Worm (Caenorhabditis elegans) whole organism, L1 larva: ENCODE data around the gene ooc-5.

Source experiments
- C04F5.9 ChIP-seq: sonication (generic microtip); optimal IDR thresholded peaks from 2 replicates; lab custom pipeline; 2016; ENCODE audit warnings: missing genetic modification characterization, missing compliant biosample characterization
- alr-1 ChIP-seq: fragments of 200-800 bp; sonication (Bioruptor generic); optimal IDR thresholded peaks from 2 replicates; lab custom pipeline; 2018; ENCODE audit warnings: borderline replicate concordance, mild to moderate bottlenecking, missing genetic modification characterization, missing compliant biosample characterization
- blmp-1 ChIP-seq: fragments of 150-350 bp; optimal IDR thresholded peaks from 2 replicates; lab custom pipeline; 2014; ENCODE audit warnings: missing biosample characterization, missing genetic modification characterization
- ceh-63 ChIP-seq: fragments of 200-800 bp; sonication (Bioruptor generic); optimal IDR thresholded peaks from 2 replicates; lab custom pipeline; 2018; ENCODE audit warnings: mild to moderate bottlenecking, missing genetic modification characterization, missing compliant biosample characterization
- ceh-82 ChIP-seq, 3 experiments: fragments of 150-350 bp in 1 of 3; sonication (generic microtip) in 2 of 3; optimal IDR thresholded peaks; 2 replicates each; lab custom pipeline; 2014 to 2017; ENCODE audit warnings: missing biosample characterization in 3 of 3, missing genetic modification characterization in 3 of 3
- ceh-90 ChIP-seq: sonication (generic microtip); optimal IDR thresholded peaks from 2 replicates; lab custom pipeline; 2016; ENCODE audit warnings: missing genetic modification characterization, missing compliant biosample characterization
- dpl-1 ChIP-seq, 3 experiments: fragments of 150-350 bp in 2 of 3; sonication (generic microtip) in 1 of 3; optimal IDR thresholded peaks; 2 replicates each; lab custom pipeline; 2014 to 2017; ENCODE audit warnings: missing biosample characterization in 3 of 3, missing genetic modification characterization in 3 of 3, missing genetic modification reagents in 3 of 3
- dsc-1 ChIP-seq: sonication (generic microtip); optimal IDR thresholded peaks from 2 replicates; lab custom pipeline; 2016; ENCODE audit warnings: mild to moderate bottlenecking, missing genetic modification characterization, missing compliant biosample characterization
- efl-1 ChIP-seq, 4 experiments: fragments of 150-350 bp; optimal IDR thresholded peaks in 3 of 4; peaks in 1 of 4; 1 replicate in 1 of 4; 2 replicates in 3 of 4; lab custom pipeline; 2014; ENCODE audit warnings: missing biosample characterization in 2 of 4, missing genetic modification characterization in 2 of 4, missing genetic modification reagents in 2 of 4
- efl-3 ChIP-seq: fragments of 200-800 bp; sonication (Bioruptor generic); optimal IDR thresholded peaks from 2 replicates; lab custom pipeline; 2018; ENCODE audit warnings: mild to moderate bottlenecking, missing genetic modification characterization, missing compliant biosample characterization
- elt-2 ChIP-seq: sonication (generic microtip); optimal IDR thresholded peaks from 2 replicates; lab custom pipeline; 2016; ENCODE audit warnings: missing genetic modification characterization, mild to moderate bottlenecking, inconsistent platforms, missing compliant biosample characterization, missing genetic modification reagents
- elt-3 ChIP-seq, 6 experiments: fragments of 150-350 bp in 1 of 6; sonication (generic microtip); optimal IDR thresholded peaks; 2 replicates each; lab custom pipeline; 2017 to 2018; ENCODE audit warnings: missing biosample characterization in 6 of 6, missing genetic modification characterization in 6 of 6, inconsistent platforms in 1 of 6
- fos-1 ChIP-seq: fragments of 150-350 bp; optimal IDR thresholded peaks from 2 replicates; lab custom pipeline; 2014; ENCODE audit warnings: missing biosample characterization, missing genetic modification characterization
- hpl-2 ChIP-seq: fragments of 150-350 bp; optimal IDR thresholded peaks from 2 replicates; lab custom pipeline; 2014; ENCODE audit warnings: missing biosample characterization, missing genetic modification reagents, missing genetic modification characterization
- irx-1 ChIP-seq: sonication (generic microtip); optimal IDR thresholded peaks from 2 replicates; lab custom pipeline; 2016; ENCODE audit warnings: missing genetic modification characterization, missing compliant biosample characterization
- jun-1 ChIP-seq: fragments of 150-350 bp; optimal IDR thresholded peaks from 2 replicates; lab custom pipeline; 2014; ENCODE audit warnings: missing biosample characterization, missing genetic modification reagents, missing genetic modification characterization
- lin-14 ChIP-seq: fragments of 200-800 bp; sonication (Bioruptor generic); optimal IDR thresholded peaks from 2 replicates; lab custom pipeline; 2018; ENCODE audit warnings: mild to moderate bottlenecking, missing genetic modification characterization, moderate library complexity, missing compliant biosample characterization
- lin-15B ChIP-seq: fragments of 150-350 bp; sonication (generic microtip); optimal IDR thresholded peaks from 3 replicates; lab custom pipeline; 2014; ENCODE audit warnings: missing biosample characterization, missing genetic modification characterization
- lir-3 ChIP-seq: sonication (generic microtip); optimal IDR thresholded peaks from 2 replicates; lab custom pipeline; 2016; ENCODE audit warnings: mild to moderate bottlenecking, missing genetic modification characterization, moderate library complexity, missing compliant biosample characterization; ENCODE audit not compliant: poor library complexity
- lsy-2 ChIP-seq, 2 experiments: fragments of 150-350 bp; optimal IDR thresholded peaks; 2 replicates each; lab custom pipeline; 2014; ENCODE audit warnings: missing biosample characterization in 2 of 2, missing genetic modification characterization in 2 of 2
- mab-9 ChIP-seq: fragments of 200-800 bp; sonication (Bioruptor generic); IDR thresholded peaks from 2 replicates; pipeline ENCODE4 v1.3.6; 2022; ENCODE audit warnings: missing genetic modification reagents, missing genetic modification characterization, missing compliant biosample characterization
- mdl-1 ChIP-seq, 2 experiments: fragments of 150-350 bp; optimal IDR thresholded peaks; 2 replicates each; lab custom pipeline; 2014 to 2017; ENCODE audit warnings: missing biosample characterization in 2 of 2, missing genetic modification characterization in 2 of 2, inconsistent platforms in 1 of 2
- mep-1 ChIP-seq: fragments of 150-350 bp; optimal IDR thresholded peaks from 2 replicates; lab custom pipeline; 2014; ENCODE audit warnings: missing biosample characterization, missing genetic modification characterization
- nhr-11 ChIP-seq: fragments of 150-350 bp; optimal IDR thresholded peaks from 2 replicates; lab custom pipeline; 2014; ENCODE audit warnings: missing biosample characterization, missing genetic modification characterization
- nhr-12 ChIP-seq: sonication (generic microtip); optimal IDR thresholded peaks from 2 replicates; lab custom pipeline; 2017; ENCODE audit warnings: missing biosample characterization, missing genetic modification characterization
- nhr-19 ChIP-seq: fragments of 200-800 bp; sonication (Bioruptor generic); conservative IDR thresholded peaks from 2 replicates; pipeline ENCODE4 v1.3.6; 2022; ENCODE audit warnings: missing genetic modification characterization, missing compliant biosample characterization
- nhr-20 ChIP-seq: sonication (generic microtip); optimal IDR thresholded peaks from 2 replicates; lab custom pipeline; 2016; ENCODE audit warnings: mild to moderate bottlenecking, missing genetic modification characterization, missing compliant biosample characterization
- nhr-237 ChIP-seq: fragments of 150-350 bp; optimal IDR thresholded peaks from 2 replicates; lab custom pipeline; 2014; ENCODE audit warnings: missing biosample characterization, missing genetic modification characterization
- nhr-76 ChIP-seq: sonication (generic microtip); optimal IDR thresholded peaks from 2 replicates; lab custom pipeline; 2017; ENCODE audit warnings: missing biosample characterization, missing genetic modification characterization
- nhr-84 ChIP-seq: sonication (generic microtip); optimal IDR thresholded peaks from 2 replicates; lab custom pipeline; 2017; ENCODE audit warnings: missing biosample characterization, missing genetic modification characterization
- nhr-85 ChIP-seq: sonication (generic microtip); peaks from one replicate; lab custom pipeline; 2016; ENCODE audit warnings: missing genetic modification characterization, inconsistent platforms, missing compliant biosample characterization
- nhr-90 ChIP-seq: sonication (generic microtip); optimal IDR thresholded peaks from 2 replicates; lab custom pipeline; 2016; ENCODE audit warnings: mild to moderate bottlenecking, missing genetic modification characterization, missing compliant biosample characterization; ENCODE audit not compliant: poor library complexity
- pqm-1 ChIP-seq: sonication (generic microtip); optimal IDR thresholded peaks from 3 replicates; lab custom pipeline; 2017; ENCODE audit warnings: missing biosample characterization, missing genetic modification characterization
- rnt-1 ChIP-seq: sonication (generic microtip); optimal IDR thresholded peaks from 2 replicates; lab custom pipeline; 2016; ENCODE audit warnings: mild to moderate bottlenecking, missing genetic modification characterization, moderate library complexity, missing compliant biosample characterization
- snu-23 ChIP-seq: sonication (generic microtip); optimal IDR thresholded peaks from 2 replicates; lab custom pipeline; 2016; ENCODE audit warnings: missing genetic modification characterization, missing compliant biosample characterization
- sptf-1 ChIP-seq: fragments of 150-350 bp; optimal IDR thresholded peaks from 2 replicates; lab custom pipeline; 2014; ENCODE audit warnings: missing biosample characterization, missing genetic modification characterization
- sup-37 ChIP-seq: fragments of 200-800 bp; sonication (Bioruptor generic); optimal IDR thresholded peaks from 2 replicates; lab custom pipeline; 2018; ENCODE audit warnings: mild to moderate bottlenecking, missing genetic modification characterization, missing compliant biosample characterization
- unc-98 ChIP-seq: fragments of 200-800 bp; sonication (Bioruptor generic); IDR thresholded peaks from 2 replicates; pipeline ENCODE4 v1.3.6; 2022; ENCODE audit warnings: missing genetic modification characterization, missing compliant biosample characterization
- zag-1 ChIP-seq: fragments of 150-350 bp; optimal IDR thresholded peaks from 2 replicates; lab custom pipeline; 2014; ENCODE audit warnings: missing biosample characterization, missing genetic modification characterization
- ztf-11 ChIP-seq, 2 experiments: sonication (generic microtip); optimal IDR thresholded peaks; 2 replicates each; lab custom pipeline; 2016 to 2017; ENCODE audit warnings: missing genetic modification characterization in 2 of 2, missing biosample characterization in 1 of 2, missing compliant biosample characterization in 1 of 2
- ztf-4 ChIP-seq: fragments of 150-350 bp; optimal IDR thresholded peaks from 2 replicates; lab custom pipeline; 2014; ENCODE audit warnings: missing biosample characterization, missing genetic modification characterization

The ooc-5 gene

ce11 chrII:9017628-9018027, 24.7 kb downstream of the ooc-5 start:
- TF ChIP-seq dpl-1 (GFP tag; optimal IDR thresholded peaks at IDR 0.05; lab: Kevin White, UChicago) (no peak), mdl-1 (tag; optimal IDR thresholded peaks at IDR 0.05; lab: Kevin White, UChicago) (no peak), jun-1 (no peak)
- TF ChIP-seq, all 84 proteins: peak for 0

ce11 chrII:9019704-9020103, 26.7 kb downstream of the ooc-5 start, which contains the start of gene dep-1:
TSS of gene dep-1 (minus strand) at chrII:9019798.
- TF ChIP-seq elt-3 (tag; optimal IDR thresholded peaks at IDR 0.05; lab: Kevin White, UChicago) = peak in 1 of 6 experiments; percentile 3
- TF ChIP-seq nhr-85 (tag; lab: Kevin White, UChicago) = no peak
- peak; percentile 98 for TF ChIP-seq blmp-1
- TF ChIP-seq, all 84 proteins: peak for 2

DNA sequence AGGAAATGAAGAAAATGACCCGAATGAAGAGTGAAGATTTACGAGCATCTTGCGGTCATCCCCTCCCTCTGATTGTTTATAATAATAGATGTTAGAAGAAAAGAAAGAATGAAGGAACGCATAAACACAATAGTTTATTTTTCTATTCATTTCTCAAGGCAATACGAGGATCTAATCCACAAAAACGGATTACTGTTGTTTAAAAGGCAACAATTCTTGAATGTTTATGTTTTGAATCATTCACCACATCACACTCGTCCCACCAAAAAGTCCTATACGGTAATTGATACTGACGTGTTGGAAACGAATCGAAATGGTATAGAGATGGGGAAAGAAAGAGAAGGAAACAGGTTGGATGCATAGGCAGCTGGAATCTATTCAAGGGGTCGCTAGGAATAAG, 28.7 kb downstream of the ooc-5 start:
- peak; percentile 11 for TF ChIP-seq blmp-1
- no peak for TF ChIP-seq pqm-1
- TF ChIP-seq nhr-90 (tag; lab: Kevin White, UChicago) = no peak
- TF ChIP-seq irx-1 = peak; percentile 1
- no peak for TF ChIP-seq efl-1 (optimal IDR thresholded peaks at IDR 0.05; lab: Kevin White, UChicago)
- TF ChIP-seq efl-1 (GFP tag; optimal IDR thresholded peaks at IDR 0.05 in 1 of 2; lab: Kevin White, UChicago) = peak in 1 of 2 experiments; percentile 10
- TF ChIP-seq, all 84 proteins: peak for 3

- TF ChIP-seq fos-1 (tag; lab: Kevin White, UChicago) = no peak
- TF ChIP-seq zag-1 = no peak
- TF ChIP-seq jun-1 = no peak
- no peak for TF ChIP-seq dsc-1 (tag; lab: Kevin White, UChicago)
- TF ChIP-seq lsy-2 (tag; optimal IDR thresholded peaks at IDR 0.05; lab: Kevin White, UChicago) = no peak
- TF ChIP-seq blmp-1 = no peak
Measured at ce11 chrII:9024312-9024711, 31.4 kb downstream of the ooc-5 start.

DNA sequence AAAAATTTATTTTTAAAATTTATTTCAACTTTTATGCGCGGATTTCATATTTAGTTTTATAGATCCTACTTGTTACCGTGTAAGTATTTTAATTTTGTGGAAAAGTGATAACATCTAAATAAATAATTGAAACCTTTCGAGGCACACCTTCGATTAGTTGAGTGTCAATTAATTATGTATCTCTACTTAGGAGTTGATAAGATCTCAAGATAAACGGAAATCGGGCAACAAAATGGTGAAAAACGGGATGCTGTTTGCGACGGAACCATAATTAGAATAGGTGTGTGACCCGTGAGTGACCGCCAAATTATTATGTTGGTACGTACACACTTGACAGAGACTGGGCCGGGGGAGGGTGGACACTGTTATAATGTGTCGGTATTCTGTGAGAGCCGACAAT, 33.4 kb downstream of the ooc-5 start:
- TF ChIP-seq ceh-63 (GFP tag; lab: Kevin White, UChicago) (no peak), lin-14 (GFP tag; lab: Kevin White, UChicago) (peak; percentile 21), nhr-85 (tag; lab: Kevin White, UChicago) (peak; percentile 82), blmp-1 (peak; percentile 11), rnt-1 (tag; lab: Kevin White, UChicago) (peak; percentile 20)

ce11 chrII:9028096-9028495, 35.1 kb downstream of the ooc-5 start:
- TF ChIP-seq lin-15B (tag; lab: Kevin White, UChicago) (no peak), hpl-2 (no peak), alr-1 (tag; lab: Kevin White, UChicago) (no peak), mab-9 (GFP tag; lab: Robert Waterston, UW) (no peak), ztf-11 (tag; optimal IDR thresholded peaks at IDR 0.05; lab: Kevin White, UChicago) (no peak), sptf-1 (tag; lab: Kevin White, UChicago) (no peak), mep-1 (tag; lab: Kevin White, UChicago) (no peak), ztf-4 (tag; lab: Kevin White, UChicago) (no peak), nhr-20 (tag; lab: Kevin White, UChicago) (peak; percentile 36), sup-37 (GFP tag; lab: Kevin White, UChicago) (no peak), nhr-90 (tag; lab: Kevin White, UChicago) (no peak), efl-1 (optimal IDR thresholded peaks at IDR 0.05; lab: Kevin White, UChicago) (no peak), efl-1 (GFP tag; optimal IDR thresholded peaks at IDR 0.05 in 1 of 2; lab: Kevin White, UChicago) (no peak), ceh-63 (GFP tag; lab: Kevin White, UChicago) (no peak), efl-3 (GFP tag; lab: Kevin White, UChicago) (no peak), snu-23 (peak; percentile 11), nhr-85 (tag; lab: Kevin White, UChicago) (peak; percentile 85), ceh-90 (tag; lab: Kevin White, UChicago) (no peak), unc-98 (GFP tag; lab: Robert Waterston, UW) (no peak), blmp-1 (peak; percentile 79), nhr-84 (tag; lab: Kevin White, UChicago) (no peak), ceh-82 (tag; optimal IDR thresholded peaks at IDR 0.05; lab: Kevin White, UChicago) (no peak), nhr-12 (tag; lab: Kevin White, UChicago) (no peak), lir-3 (tag; lab: Kevin White, UChicago) (no peak), lin-14 (GFP tag; lab: Kevin White, UChicago) (peak; percentile 42), nhr-11 (tag; lab: Kevin White, UChicago) (no peak), nhr-19 (0 out of 2 replicates have a peak, but pooled peaks have one; percentile 32), elt-2 (no peak), nhr-237 (tag; lab: Kevin White, UChicago) (no peak), C04F5.9 (tag; lab: Kevin White, UChicago) (no peak), lsy-2 (tag; optimal IDR thresholded peaks at IDR 0.05; lab: Kevin White, UChicago) (no peak), nhr-76 (tag; lab: Kevin White, UChicago) (no peak)
